Worm (Caenorhabditis elegans) whole organism, L2 larva: ENCODE data around the gene sbp-1.
A peak's percentile ranks its signal among the peaks of the same experiment; 100 is the strongest.

Source experiments
- C34F6.9 ChIP-seq: fragments of 150-350 bp; optimal IDR thresholded peaks from 2 replicates; lab custom pipeline; 2014; ENCODE audit warnings: missing biosample characterization, missing genetic modification characterization
- F13H6.1 ChIP-seq: sonication (generic microtip); optimal IDR thresholded peaks from 2 replicates; lab custom pipeline; 2016; ENCODE audit warnings: missing genetic modification characterization, missing compliant biosample characterization
- R02D3.7 ChIP-seq: fragments of 150-350 bp; optimal IDR thresholded peaks from 2 replicates; lab custom pipeline; 2014; ENCODE audit warnings: missing biosample characterization, missing genetic modification characterization
- Y55F3AM.14 ChIP-seq: fragments of 200-800 bp; sonication (Bioruptor generic); optimal IDR thresholded peaks from 2 replicates; lab custom pipeline; 2018; ENCODE audit warnings: mild to moderate bottlenecking, missing genetic modification characterization, missing compliant biosample characterization
- ZK546.5 ChIP-seq: sonication (generic microtip); optimal IDR thresholded peaks from 2 replicates; lab custom pipeline; 2017; ENCODE audit warnings: missing biosample characterization, missing genetic modification characterization
- ama-1 ChIP-seq: fragments of 150-350 bp; optimal IDR thresholded peaks from 2 replicates; lab custom pipeline; 2018; ENCODE audit warnings: inconsistent platforms
- ceh-82 ChIP-seq: fragments of 150-350 bp; optimal IDR thresholded peaks from 2 replicates; lab custom pipeline; 2014; ENCODE audit warnings: missing biosample characterization, missing genetic modification characterization
- crh-2 ChIP-seq: sonication (generic microtip); optimal IDR thresholded peaks from 2 replicates; lab custom pipeline; 2017; ENCODE audit warnings: missing biosample characterization, missing genetic modification characterization
- elt-1 ChIP-seq: fragments of 150-350 bp; optimal IDR thresholded peaks from 2 replicates; lab custom pipeline; 2014; ENCODE audit warnings: missing biosample characterization, missing genetic modification characterization
- elt-3 ChIP-seq: sonication (generic microtip); optimal IDR thresholded peaks from 2 replicates; lab custom pipeline; 2017; ENCODE audit warnings: missing biosample characterization, missing genetic modification characterization
- fos-1 ChIP-seq: fragments of 150-350 bp; optimal IDR thresholded peaks from 2 replicates; lab custom pipeline; 2014; ENCODE audit warnings: missing biosample characterization, missing genetic modification characterization
- gmeb-1 ChIP-seq: fragments of 150-350 bp; optimal IDR thresholded peaks from 2 replicates; lab custom pipeline; 2014; ENCODE audit warnings: missing biosample characterization, missing genetic modification characterization
- lin-11 ChIP-seq: fragments of 150-350 bp; sonication (generic microtip); optimal IDR thresholded peaks from 2 replicates; lab custom pipeline; 2014; ENCODE audit warnings: missing biosample characterization, missing genetic modification characterization, inconsistent platforms, mixed read lengths
- lin-39 ChIP-seq: fragments of 150-350 bp; optimal IDR thresholded peaks from 2 replicates; lab custom pipeline; 2014; ENCODE audit warnings: missing biosample characterization, missing genetic modification reagents, missing genetic modification characterization
- lsy-2 ChIP-seq, 2 experiments: fragments of 150-350 bp in 1 of 2; sonication (generic microtip) in 1 of 2; optimal IDR thresholded peaks; 2 replicates each; lab custom pipeline; 2014 to 2017; ENCODE audit warnings: missing biosample characterization in 2 of 2, missing genetic modification characterization in 2 of 2
- mab-5 ChIP-seq: fragments of 150-350 bp; optimal IDR thresholded peaks from 2 replicates; lab custom pipeline; 2014; ENCODE audit warnings: missing biosample characterization, missing genetic modification characterization
- mbf-1 ChIP-seq: sonication (generic microtip); optimal IDR thresholded peaks from 2 replicates; lab custom pipeline; 2017; ENCODE audit warnings: missing biosample characterization, missing genetic modification characterization
- mdl-1 ChIP-seq, 2 experiments: fragments of 150-350 bp in 1 of 2; sonication (generic microtip) in 1 of 2; optimal IDR thresholded peaks; 2 replicates each; lab custom pipeline; 2017; ENCODE audit warnings: missing biosample characterization in 2 of 2, missing genetic modification characterization in 2 of 2
- nhr-10 ChIP-seq: sonication (generic microtip); optimal IDR thresholded peaks from 2 replicates; lab custom pipeline; 2017; ENCODE audit warnings: missing biosample characterization, missing genetic modification characterization
- nhr-11 ChIP-seq: fragments of 150-350 bp; optimal IDR thresholded peaks from 2 replicates; lab custom pipeline; 2014; ENCODE audit warnings: missing biosample characterization, missing genetic modification characterization
- nhr-12 ChIP-seq: fragments of 150-350 bp; optimal IDR thresholded peaks from 2 replicates; lab custom pipeline; 2014; ENCODE audit warnings: missing biosample characterization, missing genetic modification characterization
- nhr-129 ChIP-seq: fragments of 150-350 bp; optimal IDR thresholded peaks from 2 replicates; lab custom pipeline; 2014; ENCODE audit warnings: missing biosample characterization, missing genetic modification characterization
- nhr-21 ChIP-seq: fragments of 150-350 bp; optimal IDR thresholded peaks from 2 replicates; lab custom pipeline; 2014; ENCODE audit warnings: missing biosample characterization, missing genetic modification characterization
- nhr-23 ChIP-seq: fragments of 150-350 bp; optimal IDR thresholded peaks from 2 replicates; lab custom pipeline; 2014; ENCODE audit warnings: missing biosample characterization, missing genetic modification reagents, missing genetic modification characterization
- nhr-237 ChIP-seq: fragments of 150-350 bp; optimal IDR thresholded peaks from 2 replicates; lab custom pipeline; 2014; ENCODE audit warnings: missing biosample characterization, missing genetic modification characterization
- nhr-25 ChIP-seq: fragments of 150-350 bp; sonication (generic microtip); optimal IDR thresholded peaks from 3 replicates; lab custom pipeline; 2014; ENCODE audit warnings: missing biosample characterization, missing genetic modification characterization
- nhr-77 ChIP-seq: fragments of 150-350 bp; optimal IDR thresholded peaks from 2 replicates; lab custom pipeline; 2014; ENCODE audit warnings: missing biosample characterization, missing genetic modification characterization
- peb-1 ChIP-seq: fragments of 150-350 bp; optimal IDR thresholded peaks from 2 replicates; lab custom pipeline; 2014; ENCODE audit warnings: missing biosample characterization, missing genetic modification characterization
- sem-4 ChIP-seq: fragments of 150-350 bp; optimal IDR thresholded peaks from 2 replicates; lab custom pipeline; 2014; ENCODE audit warnings: missing biosample characterization, missing genetic modification reagents, missing genetic modification characterization
- skn-1 ChIP-seq: sonication (generic microtip); optimal IDR thresholded peaks from 2 replicates; lab custom pipeline; 2017; ENCODE audit warnings: missing biosample characterization, missing genetic modification characterization
- snpc-4 ChIP-seq: fragments of 150-350 bp; optimal IDR thresholded peaks from 2 replicates; lab custom pipeline; 2014; ENCODE audit warnings: missing biosample characterization, missing genetic modification characterization
- unc-39 ChIP-seq: fragments of 150-350 bp; optimal IDR thresholded peaks from 2 replicates; lab custom pipeline; 2014; ENCODE audit warnings: missing biosample characterization, missing genetic modification characterization
- unc-55 ChIP-seq: fragments of 150-350 bp; sonication (generic microtip); optimal IDR thresholded peaks from 3 replicates; lab custom pipeline; 2014; ENCODE audit warnings: missing biosample characterization, missing genetic modification reagents, missing genetic modification characterization
- zag-1 ChIP-seq: fragments of 150-350 bp; optimal IDR thresholded peaks from 2 replicates; lab custom pipeline; 2014; ENCODE audit warnings: missing biosample characterization, missing genetic modification characterization
- ztf-1 ChIP-seq: fragments of 200-800 bp; sonication (Bioruptor generic); conservative IDR thresholded peaks from 2 replicates; pipeline ENCODE4 v1.3.6; 2022; ENCODE audit warnings: missing genetic modification characterization, missing compliant biosample characterization

Gene sbp-1

DNA sequence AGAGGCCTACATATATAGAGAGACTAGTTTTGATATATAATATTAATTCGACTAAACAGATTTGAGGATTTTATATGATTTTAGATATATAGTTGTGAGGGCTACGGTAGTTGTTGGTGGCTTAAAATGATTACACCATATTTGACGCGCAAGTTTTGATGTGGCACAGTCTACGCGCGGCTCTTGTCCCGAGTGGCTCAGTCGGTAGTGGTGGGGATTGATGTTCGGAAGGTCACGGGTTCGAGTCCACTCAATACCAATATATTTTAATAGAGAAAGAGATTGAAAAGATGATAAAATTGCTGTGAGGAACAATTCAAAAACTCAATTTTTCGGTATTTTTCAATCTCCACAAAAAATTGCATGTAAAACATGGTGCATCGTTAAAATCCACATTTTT is 30.5 kb upstream of the sbp-1 start:
- TF ChIP-seq ztf-1 (GFP tag; lab: Robert Waterston, UW) (no peak), gmeb-1 (tag; lab: Kevin White, UChicago) (no peak), lsy-2 (tag; optimal IDR thresholded peaks at IDR 0.05; lab: Kevin White, UChicago) (no peak), nhr-10 (tag; lab: Kevin White, UChicago) (no peak)

ce11 chrIII:11471336-11471735 is 29.0 kb upstream of the sbp-1 start:
- TF ChIP-seq lsy-2 (tag; optimal IDR thresholded peaks at IDR 0.05; lab: Kevin White, UChicago) (peak in 1 of 2 experiments; percentile 20), fos-1 (tag; lab: Kevin White, UChicago) (no peak)

ce11 chrIII:11470311-11470858 is 28.0 kb upstream of the sbp-1 start, which contains the start of gene bed-2:
TSS of gene bed-2 (minus strand) at chrIII:11470808.
- TF ChIP-seq nhr-12 (tag; lab: Kevin White, UChicago): no peak

ce11 chrIII:11467631-11468481 is 25.5 kb upstream of the sbp-1 start:
- TF ChIP-seq ZK546.5 (tag; lab: Kevin White, UChicago) (no peak), nhr-129 (tag; lab: Kevin White, UChicago) (peak; percentile 19), F13H6.1 (tag; lab: Kevin White, UChicago) (peak; percentile 9), skn-1 (tag; lab: Kevin White, UChicago) (no peak), gmeb-1 (tag; lab: Kevin White, UChicago) (no peak), mbf-1 (tag; lab: Kevin White, UChicago) (no peak)

DNA sequence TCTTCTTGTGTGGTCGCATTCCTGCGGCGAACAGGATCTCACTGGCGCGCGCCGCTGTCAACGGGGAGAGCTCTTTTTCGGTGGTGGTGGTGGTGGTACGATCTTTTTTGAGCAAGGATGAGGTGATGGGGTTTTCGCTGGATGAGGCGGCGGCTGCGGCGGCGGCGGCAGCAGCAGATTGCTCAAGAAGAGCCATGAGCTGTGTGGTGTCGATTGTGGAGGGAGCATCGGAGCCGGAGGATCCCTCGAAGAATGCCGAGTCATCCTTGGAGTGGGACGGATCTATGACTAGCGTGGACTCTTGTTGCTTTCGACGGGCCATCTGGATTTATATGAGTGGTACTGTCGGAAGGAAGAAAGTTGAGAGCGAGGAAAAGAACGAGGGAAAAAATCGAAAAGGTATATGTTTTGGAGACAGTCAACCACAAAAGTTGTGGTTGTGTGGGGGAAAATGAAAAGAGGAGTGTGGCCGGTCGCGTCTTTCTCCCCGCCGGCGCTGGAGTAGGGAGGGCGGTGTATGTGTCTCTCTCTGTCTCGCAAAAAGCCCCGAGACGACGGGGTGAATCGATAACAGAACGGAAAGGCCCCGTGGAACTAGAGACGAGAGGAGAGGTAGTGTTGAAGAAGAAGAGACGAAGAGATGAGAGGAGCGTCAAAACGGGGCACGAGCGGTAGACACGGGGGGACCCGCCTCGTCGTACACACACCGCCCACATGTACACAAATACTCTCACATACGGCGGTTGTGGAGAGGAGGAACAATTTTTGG is 24.2 kb upstream of the sbp-1 start:
- TF ChIP-seq nhr-129 (tag; lab: Kevin White, UChicago) (peak; percentile 7), ama-1 (lab: Kevin White, UChicago) (no peak), lin-11 (tag; lab: Kevin White, UChicago) (no peak)

DNA sequence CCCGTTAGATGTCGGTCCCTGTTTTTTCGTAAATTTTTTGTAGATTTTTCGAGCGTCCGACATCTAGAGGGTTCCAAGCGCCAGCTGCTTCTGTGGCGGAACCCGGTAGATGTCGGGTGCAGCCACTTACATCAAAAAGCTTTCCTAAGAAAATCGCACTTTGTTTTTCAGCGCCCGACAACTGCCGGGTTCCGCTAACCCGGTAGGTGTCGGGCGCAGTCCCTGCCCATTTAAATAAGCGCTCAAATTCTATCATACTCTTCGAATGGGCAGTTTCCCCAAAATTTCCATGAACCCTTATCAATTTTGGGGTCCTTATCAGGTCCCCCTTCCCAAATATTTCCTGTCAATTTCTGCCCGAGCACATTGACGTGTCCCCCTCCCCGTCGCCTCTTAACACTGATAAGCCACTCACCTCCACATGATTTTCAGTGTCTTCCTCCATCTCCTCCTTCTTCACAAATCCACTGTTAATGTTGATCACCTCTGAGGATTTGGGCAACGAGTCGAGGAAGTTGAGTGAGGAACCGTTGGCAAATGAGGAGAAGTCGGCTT is 23.1 kb upstream of the sbp-1 start:
- TF ChIP-seq unc-55 (GFP tag; lab: Kevin White, UChicago) (no peak), Y55F3AM.14 (GFP tag; lab: Kevin White, UChicago) (no peak), unc-39 (tag; lab: Kevin White, UChicago) (no peak), nhr-11 (tag; lab: Kevin White, UChicago) (no peak), nhr-12 (tag; lab: Kevin White, UChicago) (no peak), sem-4 (tag; lab: Kevin White, UChicago) (no peak), crh-2 (tag; lab: Kevin White, UChicago) (peak; percentile 31), nhr-23 (tag; lab: Kevin White, UChicago) (no peak), lin-39 (tag; lab: Kevin White, UChicago) (no peak), ztf-1 (GFP tag; lab: Robert Waterston, UW) (no peak), gmeb-1 (tag; lab: Kevin White, UChicago) (peak; percentile 17), nhr-21 (tag; lab: Kevin White, UChicago) (no peak), R02D3.7 (no peak), mbf-1 (tag; lab: Kevin White, UChicago) (no peak)

- TF ChIP-seq mdl-1 (tag; optimal IDR thresholded peaks at IDR 0.05; lab: Kevin White, UChicago) (peak in 1 of 2 experiments; percentile 20), gmeb-1 (tag; lab: Kevin White, UChicago) (no peak), mab-5 (tag; lab: Kevin White, UChicago) (no peak), nhr-77 (tag; lab: Kevin White, UChicago) (no peak), lin-39 (tag; lab: Kevin White, UChicago) (no peak), C34F6.9 (no peak), ama-1 (lab: Kevin White, UChicago) (no peak), elt-1 (tag; lab: Kevin White, UChicago) (no peak), crh-2 (tag; lab: Kevin White, UChicago) (peak; percentile 70), snpc-4 (tag; lab: Kevin White, UChicago) (peak; percentile 97), mbf-1 (tag; lab: Kevin White, UChicago) (no peak), unc-39 (tag; lab: Kevin White, UChicago) (no peak), Y55F3AM.14 (GFP tag; lab: Kevin White, UChicago) (no peak), nhr-237 (tag; lab: Kevin White, UChicago) (no peak), F13H6.1 (tag; lab: Kevin White, UChicago) (peak; percentile 17), nhr-23 (tag; lab: Kevin White, UChicago) (no peak), elt-3 (tag; lab: Kevin White, UChicago) (no peak), nhr-25 (tag; lab: Kevin White, UChicago) (no peak), ceh-82 (tag; lab: Kevin White, UChicago) (no peak), nhr-12 (tag; lab: Kevin White, UChicago) (no peak), peb-1 (no peak), zag-1 (no peak), fos-1 (tag; lab: Kevin White, UChicago) (peak; percentile 60)
These were observed 21.4 kb upstream of the sbp-1 start for ce11 chrIII:11463726-11464125.
